Fruit fly (Drosophila melanogaster): ENCODE results near the gene Or85d.

The Or85d gene

dm6 chr3R:8577409-8578255, 25.2 kb downstream of the Or85d start, which contains the start of gene 5-HT2B (continued):
- no peak for TF ChIP-seq chm (GFP tag; IDR thresholded peaks at IDR 0.05)
- TF ChIP-seq CG31441 (GFP tag; IDR thresholded peaks at IDR 0.05) = 0 out of 2 replicates have a peak, but pooled peaks have one; percentile 27
- no peak for TF ChIP-seq CG4854 (GFP tag; optimal IDR thresholded peaks at IDR 0.05)
- no peak for TF ChIP-seq chinmo (GFP tag; IDR thresholded peaks at IDR 0.05; ENCODE audit: partially characterized antibody)
- no peak for TF ChIP-seq Bteb2 (GFP tag; optimal IDR thresholded peaks at IDR 0.05)
- TF ChIP-seq TFAM (GFP tag; optimal IDR thresholded peaks at IDR 0.05) = no peak
- TF ChIP-seq ranshi (GFP tag; IDR thresholded peaks at IDR 0.05) = no peak
- TF ChIP-seq lola (GFP tag; optimal IDR thresholded peaks at IDR 0.05) = no peak
- TF ChIP-seq CG12236 (GFP tag; optimal IDR thresholded peaks at IDR 0.05) = no peak
- no peak for TF ChIP-seq Stat92E (GFP tag; optimal IDR thresholded peaks at IDR 0.05)
- TF ChIP-seq run (tag; optimal IDR thresholded peaks at IDR 0.05) = no peak
- no peak for TF ChIP-seq stwl (tag; optimal IDR thresholded peaks at IDR 0.05)
- no peak for TF ChIP-seq insv (GFP tag; optimal IDR thresholded peaks at IDR 0.05)
- TF ChIP-seq CG17568 (GFP tag; optimal IDR thresholded peaks at IDR 0.05) = no peak
- no peak for TF ChIP-seq usp (GFP tag; optimal IDR thresholded peaks at IDR 0.05)
- TF ChIP-seq ftz-f1 (GFP tag; optimal IDR thresholded peaks at IDR 0.05) = no peak
- no peak for TF ChIP-seq klu (GFP tag; IDR thresholded peaks at IDR 0.05)
- TF ChIP-seq CG6175 (GFP tag; IDR thresholded peaks at IDR 0.05) = no peak
- TF ChIP-seq cwo (GFP tag; optimal IDR thresholded peaks at IDR 0.05) = peak; percentile 52
- no peak for TF ChIP-seq gt (GFP tag; IDR thresholded peaks at IDR 0.05)
- TF ChIP-seq CG6813 (GFP tag; optimal IDR thresholded peaks at IDR 0.05) = peak; percentile 32
- no peak for TF ChIP-seq dmrt11E (tag; optimal IDR thresholded peaks at IDR 0.05)
- TF ChIP-seq Scr (GFP tag; IDR thresholded peaks at IDR 0.05; ENCODE audit: partially characterized antibody) = no peak
- no peak for TF ChIP-seq NK7.1 (GFP tag; optimal IDR thresholded peaks at IDR 0.05)
- TF ChIP-seq sd (tag; optimal IDR thresholded peaks at IDR 0.05) = no peak
- no peak for TF ChIP-seq CG5953 (GFP tag; IDR thresholded peaks at IDR 0.05)
- TF ChIP-seq CG6689 (GFP tag; IDR thresholded peaks at IDR 0.05) = peak; percentile 39; the same call in 1 of the 2 replicates
- no peak for TF ChIP-seq ci (GFP tag; IDR thresholded peaks at IDR 0.05)
- TF ChIP-seq mirr (GFP tag; optimal IDR thresholded peaks at IDR 0.05) = no peak
- TF ChIP-seq gfzf (GFP tag; optimal IDR thresholded peaks at IDR 0.05) = no peak
- TF ChIP-seq Med (GFP tag) = peak; percentile 43
- no peak for TF ChIP-seq dimm (GFP tag; IDR thresholded peaks at IDR 0.05)
- TF ChIP-seq bigmax (GFP tag; optimal IDR thresholded peaks at IDR 0.05) = no peak
- no peak for TF ChIP-seq CG4820 (GFP tag; optimal IDR thresholded peaks at IDR 0.05)
- no peak for TF ChIP-seq CG34224 (GFP tag; IDR thresholded peaks at IDR 0.05; ENCODE audit: partially characterized antibody)
- TF ChIP-seq ara (GFP tag; IDR thresholded peaks at IDR 0.05) = no peak
- TF ChIP-seq CG12155 (GFP tag; optimal IDR thresholded peaks at IDR 0.05) = no peak
- no peak for TF ChIP-seq ems (GFP tag; optimal IDR thresholded peaks at IDR 0.05)
- no peak for TF ChIP-seq CG11247 (GFP tag; IDR thresholded peaks at IDR 0.05)
- no peak for TF ChIP-seq Ssrp (tag; optimal IDR thresholded peaks at IDR 0.05)
- TF ChIP-seq CG33557 (GFP tag; optimal IDR thresholded peaks at IDR 0.05) = no peak
- TF ChIP-seq lab (GFP tag; optimal IDR thresholded peaks at IDR 0.05) = peak; percentile 63
- peak; percentile 14 for TF ChIP-seq Hr3 (GFP tag; optimal IDR thresholded peaks at IDR 0.05)
- TF ChIP-seq Hmx (GFP tag; optimal IDR thresholded peaks at IDR 0.05) = no peak
- TF ChIP-seq dm (GFP tag; optimal IDR thresholded peaks at IDR 0.05) = no peak
- TF ChIP-seq shn (GFP tag; optimal IDR thresholded peaks at IDR 0.05) = no peak
- TF ChIP-seq ken (GFP tag; IDR thresholded peaks at IDR 0.05) = no peak
- no peak for TF ChIP-seq CG17912 (GFP tag; optimal IDR thresholded peaks at IDR 0.05)
- no peak for TF ChIP-seq Atf3 (GFP tag; optimal IDR thresholded peaks at IDR 0.05)

All from whole organism, embryonic.